Worm (Caenorhabditis elegans): ENCODE measurements around the gene Y113G7B.11.
A peak's percentile ranks its signal among the peaks of the same experiment; 100 is the strongest.

Gene Y113G7B.11

DNA sequence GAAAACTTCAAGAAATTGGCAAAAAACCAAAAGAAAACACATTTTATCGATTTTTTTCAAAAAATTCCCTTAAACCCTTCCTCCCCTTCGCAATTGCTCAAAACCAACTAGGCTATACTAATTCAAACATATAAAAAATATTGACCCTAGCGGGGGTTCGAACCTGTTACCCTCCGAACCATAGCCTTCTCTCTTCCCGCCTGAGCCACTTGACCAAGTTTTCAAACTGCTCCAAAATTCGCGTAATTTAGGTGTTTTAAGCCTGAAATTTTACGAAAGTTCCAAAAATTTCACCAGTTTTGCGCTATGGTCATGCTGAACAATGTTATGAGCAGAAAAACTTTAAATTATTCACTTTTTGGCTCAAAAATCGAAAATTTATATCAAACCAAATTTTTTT lies 19.3 kb upstream of the Y113G7B.11 start (continued):
- TF ChIP-seq sdz-38 (tag; optimal IDR thresholded peaks at IDR 0.05) (no peak), pha-4 (tag; optimal IDR thresholded peaks at IDR 0.05) (no peak), lir-1 (GFP tag; conservative IDR thresholded peaks at IDR 0.05) (no peak), ets-4 (GFP tag; optimal IDR thresholded peaks at IDR 0.05) (no peak), hrde-1 (tag; optimal IDR thresholded peaks at IDR 0.05; ENCODE audit: borderline replicate concordance) (no peak), ekl-4 (GFP tag; IDR thresholded peaks at IDR 0.05) (0 out of 2 replicates have a peak, but pooled peaks have one; percentile 37), ceh-91 (GFP tag; IDR thresholded peaks at IDR 0.05) (no peak), snpc-1.3 (tag; optimal IDR thresholded peaks at IDR 0.05; ENCODE audit: insufficient read depth) (no peak), ceh-79 (tag; optimal IDR thresholded peaks at IDR 0.05) (no peak), unc-130 (GFP tag; optimal IDR thresholded peaks at IDR 0.05) (no peak), F55B11.4 (tag; optimal IDR thresholded peaks at IDR 0.05; ENCODE audit: borderline replicate concordance, insufficient read depth) (no peak), ztf-26 (tag; optimal IDR thresholded peaks at IDR 0.05) (no peak), K11D2.4 (GFP tag; IDR thresholded peaks at IDR 0.05) (no peak), unc-62 (GFP tag; optimal IDR thresholded peaks at IDR 0.05) (no peak), zim-3 (tag; optimal IDR thresholded peaks at IDR 0.05) (no peak), Y53G8AR.9 (GFP tag; conservative IDR thresholded peaks at IDR 0.05) (peak; percentile 45; the same call in 1 of the 2 replicates), athp-1 (tag; optimal IDR thresholded peaks at IDR 0.05) (no peak), rec-8 (tag; optimal IDR thresholded peaks at IDR 0.05) (no peak), bed-2 (GFP tag; IDR thresholded peaks at IDR 0.05) (no peak), zfh-2 (GFP tag; conservative IDR thresholded peaks at IDR 0.05) (no peak), fkh-3 (tag; optimal IDR thresholded peaks at IDR 0.05) (no peak), hlh-26 (GFP tag; conservative IDR thresholded peaks at IDR 0.05) (no peak), B0019.2 (GFP tag; conservative IDR thresholded peaks at IDR 0.05) (no peak), somi-1 (GFP tag; optimal IDR thresholded peaks at IDR 0.05) (no peak), let-526 (GFP tag; IDR thresholded peaks at IDR 0.05) (no peak), nfyb-1 (GFP tag; IDR thresholded peaks at IDR 0.05) (peak; percentile 50), K12H6.12 (tag; optimal IDR thresholded peaks at IDR 0.05) (no peak), lin-35 (GFP tag; optimal IDR thresholded peaks at IDR 0.05) (no peak), lin-26 (GFP tag; IDR thresholded peaks at IDR 0.05) (peak; percentile 42; the same call in 1 of the 2 replicates), attf-6 (GFP tag; IDR thresholded peaks at IDR 0.05) (0 out of 2 replicates have a peak, but pooled peaks have one; percentile 37), akir-1 (GFP tag; optimal IDR thresholded peaks at IDR 0.05) (no peak), egl-44 (GFP tag; IDR thresholded peaks at IDR 0.05) (no peak), pbrm-1 (GFP tag; IDR thresholded peaks at IDR 0.05) (0 out of 2 replicates have a peak, but pooled peaks have one; percentile 14), tbp1 (GFP tag; optimal IDR thresholded peaks at IDR 0.05) (peak; percentile 65), ccch-3 (GFP tag; optimal IDR thresholded peaks at IDR 0.05) (no peak), C17E4.6 (GFP tag; IDR thresholded peaks at IDR 0.05) (no peak), madf-3 (GFP tag; IDR thresholded peaks at IDR 0.05) (no peak), F23B12.7 (tag; optimal IDR thresholded peaks at IDR 0.05; ENCODE audit: insufficient read depth) (no peak)

DNA sequence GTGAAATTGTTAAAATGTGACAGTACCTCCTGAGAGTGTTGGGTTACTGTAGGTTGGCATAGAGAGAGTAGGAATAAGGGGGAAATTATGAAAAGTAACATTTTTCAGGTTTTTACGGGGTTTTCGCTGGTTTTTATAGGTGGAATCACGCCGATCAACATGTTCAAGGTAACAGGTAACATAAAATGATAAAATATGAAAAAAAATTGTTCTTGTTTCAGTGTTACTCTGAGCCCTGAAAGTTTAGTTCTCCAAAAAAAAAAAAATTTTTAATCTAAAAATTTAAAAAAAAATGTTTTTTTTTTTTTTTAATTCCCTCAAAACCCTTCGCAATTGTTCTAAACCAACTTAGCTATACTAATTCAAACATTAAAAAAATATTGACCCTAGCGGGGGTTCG lies 18.6 kb upstream of the Y113G7B.11 start, which contains the start of gene Y113G7B.15:
Y113G7B.15 (minus strand) TSS at position 101 of the 400 bp plus-strand sequence.
- TF ChIP-seq snpc-1.1 (tag; optimal IDR thresholded peaks at IDR 0.05; ENCODE audit: insufficient read depth) (no peak), athp-1 (tag; optimal IDR thresholded peaks at IDR 0.05) (no peak), dpff-1 (tag; optimal IDR thresholded peaks at IDR 0.05) (no peak), hlh-12 (tag; optimal IDR thresholded peaks at IDR 0.05) (no peak), ztf-28 (GFP tag; IDR thresholded peaks at IDR 0.05) (no peak), zim-3 (tag; optimal IDR thresholded peaks at IDR 0.05) (no peak), lin-54 (GFP tag; optimal IDR thresholded peaks at IDR 0.05) (no peak), C06A6.2 (GFP tag; conservative IDR thresholded peaks at IDR 0.05) (no peak), pbrm-1 (GFP tag; IDR thresholded peaks at IDR 0.05) (no peak), ztf-6 (GFP tag; IDR thresholded peaks at IDR 0.05) (no peak), rcor-1 (GFP tag; IDR thresholded peaks at IDR 0.05) (no peak), unc-130 (GFP tag; optimal IDR thresholded peaks at IDR 0.05) (no peak), egl-18 (GFP tag; IDR thresholded peaks at IDR 0.05) (no peak), tlf-1 (GFP tag; optimal IDR thresholded peaks at IDR 0.05) (no peak), akir-1 (GFP tag; optimal IDR thresholded peaks at IDR 0.05) (no peak), F52B5.7 (tag; optimal IDR thresholded peaks at IDR 0.05) (no peak)

Measured in whole organism, young adult.